Worm (Caenorhabditis elegans) whole organism, early embryonic: ENCODE results near the gene vps-24.
A peak's percentile ranks its signal among the peaks of the same experiment; 100 is the strongest.

Experiments
- B0310.2 ChIP-seq: sonication (generic microtip); optimal IDR thresholded peaks from 2 replicates; lab custom pipeline; 2016; ENCODE audit warnings: mild to moderate bottlenecking, missing genetic modification characterization, missing compliant biosample characterization
- F13C5.2 ChIP-seq: sonication (generic microtip); optimal IDR thresholded peaks from 2 replicates; lab custom pipeline; 2017; ENCODE audit warnings: mild to moderate bottlenecking, missing genetic modification characterization, inconsistent platforms, missing compliant biosample characterization
- aly-1 ChIP-seq: sonication (generic microtip); optimal IDR thresholded peaks from 2 replicates; lab custom pipeline; 2016; ENCODE audit warnings: missing genetic modification characterization, missing compliant biosample characterization
- ama-1 ChIP-seq: fragments of 150-350 bp; optimal IDR thresholded peaks from 2 replicates; lab custom pipeline; 2014
- ceh-13 ChIP-seq: fragments of 200-800 bp; sonication (Bioruptor generic); optimal IDR thresholded peaks from 2 replicates; lab custom pipeline; 2018; ENCODE audit warnings: mild to moderate bottlenecking, missing genetic modification characterization, missing compliant biosample characterization
- ceh-36 ChIP-seq: sonication (generic microtip); optimal IDR thresholded peaks from 2 replicates; lab custom pipeline; 2016; ENCODE audit warnings: missing genetic modification characterization, inconsistent platforms, missing compliant biosample characterization
- ets-7 ChIP-seq: sonication (generic microtip); optimal IDR thresholded peaks from 2 replicates; lab custom pipeline; 2016; ENCODE audit warnings: missing genotype, missing genetic modification characterization, missing compliant biosample characterization
- flt-1 ChIP-seq: fragments of 200-800 bp; sonication (Bioruptor generic); IDR thresholded peaks from 2 replicates; pipeline ENCODE4 v1.3.6; 2022; ENCODE audit warnings: missing genetic modification characterization, missing compliant biosample characterization
- hmbx-1 ChIP-seq: sonication (generic microtip); optimal IDR thresholded peaks from 2 replicates; lab custom pipeline; 2016; ENCODE audit warnings: mild to moderate bottlenecking, missing genetic modification characterization, missing compliant biosample characterization
- hmg-4 ChIP-seq: fragments of 200-800 bp; sonication (Bioruptor generic); optimal IDR thresholded peaks from 2 replicates; lab custom pipeline; 2018; ENCODE audit warnings: mild to moderate bottlenecking, missing genetic modification characterization, missing compliant biosample characterization
- hnd-1 ChIP-seq: sonication (generic microtip); optimal IDR thresholded peaks from 2 replicates; lab custom pipeline; 2016; ENCODE audit warnings: missing genetic modification characterization, missing compliant biosample characterization
- pes-1 ChIP-seq: fragments of 200-800 bp; sonication (Bioruptor generic); IDR thresholded peaks from 2 replicates; pipeline ENCODE4 v1.3.6; 2022; ENCODE audit warnings: missing genetic modification reagents, missing genetic modification characterization, missing compliant biosample characterization
- scrt-1 ChIP-seq: fragments of 200-800 bp; sonication (Bioruptor generic); IDR thresholded peaks from 2 replicates; pipeline ENCODE4 v1.3.6; 2022; ENCODE audit warnings: missing genetic modification characterization, missing compliant biosample characterization
- sea-1 ChIP-seq: fragments of 200-800 bp; sonication (Bioruptor generic); conservative IDR thresholded peaks from 2 replicates; pipeline ENCODE4 v1.3.6; 2022; ENCODE audit warnings: missing genetic modification characterization, missing compliant biosample characterization
- tbx-11 ChIP-seq: fragments of 200-800 bp; sonication (Bioruptor generic); IDR thresholded peaks from 2 replicates; pipeline ENCODE4 v1.3.6; 2022; ENCODE audit warnings: missing genetic modification characterization, missing compliant biosample characterization
- tbx-37 ChIP-seq: fragments of 200-800 bp; sonication (Bioruptor generic); conservative IDR thresholded peaks from 2 replicates; pipeline ENCODE4 v1.3.6; 2022; ENCODE audit warnings: missing genetic modification reagents, missing genetic modification characterization, missing compliant biosample characterization
- tra-4 ChIP-seq: sonication (generic microtip); optimal IDR thresholded peaks from 2 replicates; lab custom pipeline; 2017; ENCODE audit warnings: missing genetic modification characterization, missing compliant biosample characterization

Gene vps-24

ce11 chrII:4989802-4990201, 4.0 kb upstream of the vps-24 start, which contains the start of gene T27F7.12:
Gene T27F7.12, plus strand, starts transcription at chrII:4990102.
- TF ChIP-seq hnd-1 (tag; lab: Kevin White, UChicago) (no peak), pes-1 (GFP tag; lab: Robert Waterston, UW) (no peak), tra-4 (tag; lab: Kevin White, UChicago) (no peak), aly-1 (tag; lab: Kevin White, UChicago) (no peak), sea-1 (GFP tag; lab: Robert Waterston, UW) (no peak), F13C5.2 (tag; lab: Kevin White, UChicago) (no peak)

ce11 chrII:4992977-4993376, 821 bp upstream of the vps-24 start, which contains the start of gene pigb-1:
Gene pigb-1, minus strand, starts transcription at chrII:4993077.
- TF ChIP-seq hnd-1 (tag; lab: Kevin White, UChicago) (no peak), ceh-13 (GFP tag; lab: Kevin White, UChicago) (no peak), tbx-37 (no peak), ama-1 (lab: Kevin White, UChicago) (no peak), pes-1 (GFP tag; lab: Robert Waterston, UW) (no peak), scrt-1 (GFP tag; lab: Robert Waterston, UW) (no peak), B0310.2 (tag; lab: Kevin White, UChicago) (no peak), tra-4 (tag; lab: Kevin White, UChicago) (no peak), flt-1 (no peak), aly-1 (tag; lab: Kevin White, UChicago) (no peak), ets-7 (no peak)

ce11 chrII:4994939-4995338, 1.1 kb downstream of the vps-24 start, which contains the start of gene rnh-1.0:
Gene rnh-1.0, plus strand, starts transcription at chrII:4995327.
- no peak for TF ChIP-seq scrt-1 (GFP tag; lab: Robert Waterston, UW)
- no peak for TF ChIP-seq ama-1 (lab: Kevin White, UChicago)
- no peak for TF ChIP-seq ceh-36 (tag; lab: Kevin White, UChicago)
- TF ChIP-seq tbx-11 (GFP tag; lab: Robert Waterston, UW): no peak
- TF ChIP-seq sea-1 (GFP tag; lab: Robert Waterston, UW): no peak
- TF ChIP-seq hmbx-1: no peak
- TF ChIP-seq pes-1 (GFP tag; lab: Robert Waterston, UW): no peak
- no peak for TF ChIP-seq tbx-37
- TF ChIP-seq B0310.2 (tag; lab: Kevin White, UChicago): no peak
- no peak for TF ChIP-seq hmg-4 (GFP tag; lab: Kevin White, UChicago)
- TF ChIP-seq ets-7: no peak

- TF ChIP-seq ets-7 (no peak), hmbx-1 (no peak), tbx-11 (GFP tag; lab: Robert Waterston, UW) (no peak), ceh-36 (tag; lab: Kevin White, UChicago) (no peak)
Observed at ce11 chrII:4998657-4999056, 4.9 kb downstream of the vps-24 start, which contains the start of gene F59A6.11. Gene F59A6.11, minus strand, starts transcription at chrII:4998757.

- no peak for TF ChIP-seq ceh-36 (tag; lab: Kevin White, UChicago)
- peak; percentile 70 for TF ChIP-seq F13C5.2 (tag; lab: Kevin White, UChicago)
Observed at ce11 chrII:4999122-4999521, 5.3 kb downstream of the vps-24 start, which contains the start of gene citk-2. Gene citk-2, plus strand, starts transcription at chrII:4999520.

- TF ChIP-seq sea-1 (GFP tag; lab: Robert Waterston, UW): no peak
Observed at ce11 chrII:5001866-5002265, 8.1 kb downstream of the vps-24 start.

- TF ChIP-seq B0310.2 (tag; lab: Kevin White, UChicago) (no peak), tbx-11 (GFP tag; lab: Robert Waterston, UW) (no peak), ceh-13 (GFP tag; lab: Kevin White, UChicago) (no peak), hnd-1 (tag; lab: Kevin White, UChicago) (no peak), tbx-37 (no peak), flt-1 (no peak), aly-1 (tag; lab: Kevin White, UChicago) (no peak), F13C5.2 (tag; lab: Kevin White, UChicago) (no peak), hmg-4 (GFP tag; lab: Kevin White, UChicago) (no peak), sea-1 (GFP tag; lab: Robert Waterston, UW) (no peak), scrt-1 (GFP tag; lab: Robert Waterston, UW) (no peak), hmbx-1 (no peak), ama-1 (lab: Kevin White, UChicago) (no peak)
Observed at ce11 chrII:5003660-5004059, 9.9 kb downstream of the vps-24 start, which contains the start of gene F59A6.10. Gene F59A6.10, plus strand, starts transcription at chrII:5003960.

ce11 chrII:5004781-5005180, 11.0 kb downstream of the vps-24 start, which contains the start of gene F59A6.4:
Gene F59A6.4, plus strand, starts transcription at chrII:5005081.
- TF ChIP-seq hmg-4 (GFP tag; lab: Kevin White, UChicago) (no peak), flt-1 (no peak), ceh-13 (GFP tag; lab: Kevin White, UChicago) (no peak), ets-7 (no peak), sea-1 (GFP tag; lab: Robert Waterston, UW) (no peak)

ce11 chrII:5008033-5008432, 14.2 kb downstream of the vps-24 start, which contains the start of gene F59A6.3:
Gene F59A6.3, plus strand, starts transcription at chrII:5008333.
- TF ChIP-seq ceh-36 (tag; lab: Kevin White, UChicago) (no peak), pes-1 (GFP tag; lab: Robert Waterston, UW) (no peak), hnd-1 (tag; lab: Kevin White, UChicago) (no peak), ceh-13 (GFP tag; lab: Kevin White, UChicago) (no peak), tbx-11 (GFP tag; lab: Robert Waterston, UW) (no peak), sea-1 (GFP tag; lab: Robert Waterston, UW) (no peak), F13C5.2 (tag; lab: Kevin White, UChicago) (no peak), flt-1 (no peak), hmg-4 (GFP tag; lab: Kevin White, UChicago) (no peak), B0310.2 (tag; lab: Kevin White, UChicago) (no peak), aly-1 (tag; lab: Kevin White, UChicago) (no peak)
